In the genomic region with DNA sequence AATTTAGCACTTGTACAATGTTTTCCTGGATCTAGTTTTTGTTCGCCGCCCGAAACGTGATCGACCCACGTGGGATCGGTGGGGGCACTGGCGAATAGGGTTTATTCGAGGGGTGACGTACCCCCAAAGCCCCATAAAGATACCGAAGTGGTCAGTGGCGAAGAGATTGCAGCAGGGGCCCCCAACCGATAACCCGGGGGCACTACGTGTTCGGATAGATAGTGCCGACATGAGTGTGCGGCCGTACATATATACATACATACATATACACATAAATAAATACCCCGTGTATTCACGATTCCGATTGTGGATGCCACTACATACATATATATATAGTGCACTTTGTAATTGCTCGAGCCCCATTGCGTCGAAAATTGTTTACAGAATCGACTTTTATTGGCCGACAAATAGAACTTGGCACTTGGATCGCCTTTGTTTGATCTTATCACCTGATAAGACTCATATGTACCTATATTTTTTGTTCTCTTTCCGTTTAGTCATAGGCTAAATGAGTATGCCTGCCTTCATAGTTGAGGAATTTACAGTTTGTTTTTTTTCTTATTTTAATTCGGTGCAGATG, we compare ENCODE assay signal across 5 fruit fly cellular contexts.
TF ChIP-seq lines count a peak whose summit lies in the region.

No protein-coding gene starts in this region.

- no peak for TF ChIP-seq CTCF in whole organism, embryonic (GFP tag; optimal IDR thresholded peaks at IDR 0.05; lab: Kevin White, UChicago)

TF ChIP-seq in whole organism, adult, 20 proteins besides CTCF, POLR2A, EP300 and RAD21:
- no peak for TF ChIP-seq ovo (GFP tag; optimal IDR thresholded peaks at IDR 0.05; lab: Kevin White, UChicago)
- peak; percentile 50 for TF ChIP-seq cic (GFP tag; optimal IDR thresholded peaks at IDR 0.05; lab: Kevin White, UChicago)
- TF ChIP-seq CG12768 (GFP tag; optimal IDR thresholded peaks at IDR 0.05; lab: Kevin White, UChicago): no peak
- no peak for TF ChIP-seq CG7101 (tag; optimal IDR thresholded peaks at IDR 0.05; lab: Kevin White, UChicago)
- peak; percentile 84 for TF ChIP-seq kay (GFP tag; lab: Kevin White, UChicago; ENCODE audit: borderline replicate concordance)
- TF ChIP-seq Crg-1 (GFP tag; optimal IDR thresholded peaks at IDR 0.05; lab: Kevin White, UChicago): no peak
- TF ChIP-seq CG14711 (tag; optimal IDR thresholded peaks at IDR 0.05; lab: Kevin White, UChicago): no peak
- peak; percentile 53 for TF ChIP-seq Mnt (GFP tag; optimal IDR thresholded peaks at IDR 0.05; lab: Kevin White, UChicago)
- no peak for TF ChIP-seq CG11617 (GFP tag; optimal IDR thresholded peaks at IDR 0.05; lab: Kevin White, UChicago)
- TF ChIP-seq bab1 (GFP tag; optimal IDR thresholded peaks at IDR 0.05; lab: Kevin White, UChicago): no peak

TF ChIP-seq in whole organism, embryonic, 481 proteins besides CTCF, POLR2A, EP300 and RAD21 (continues in another document):
- no peak for TF ChIP-seq CG17186 (GFP tag; optimal IDR thresholded peaks at IDR 0.05; lab: Kevin White, UChicago)
- TF ChIP-seq maf-S (GFP tag; optimal IDR thresholded peaks at IDR 0.05; lab: Kevin White, UChicago): no peak
- no peak for TF ChIP-seq phol (tag; optimal IDR thresholded peaks at IDR 0.05; lab: Kevin White, UChicago)
- TF ChIP-seq GATAe (GFP tag; conservative IDR thresholded peaks at IDR 0.05; lab: Robert Waterston, UW): peak; percentile 51; the same call in 1 of the 2 replicates
- TF ChIP-seq chinmo (GFP tag; IDR thresholded peaks at IDR 0.05; lab: Robert Waterston, UW; ENCODE audit: partially characterized antibody): 0 out of 4 replicates have a peak, but pooled peaks have one; percentile 19
- peak; percentile 0 for TF ChIP-seq CG10209 (GFP tag; optimal IDR thresholded peaks at IDR 0.05; lab: Kevin White, UChicago)
- no peak for TF ChIP-seq H15 (GFP tag; IDR thresholded peaks at IDR 0.05; lab: Robert Waterston, UW)
- TF ChIP-seq pita (GFP tag; optimal IDR thresholded peaks at IDR 0.05; lab: Kevin White, UChicago): no peak
- peak; percentile 69 for TF ChIP-seq Med (GFP tag; lab: Kevin White, UChicago)
- TF ChIP-seq CG6175 (GFP tag; IDR thresholded peaks at IDR 0.05; lab: Robert Waterston, UW): 0 out of 3 replicates have a peak, but pooled peaks have one; percentile 39
- peak; percentile 29 for TF ChIP-seq exex (tag; optimal IDR thresholded peaks at IDR 0.05; lab: Kevin White, UChicago)
- peak; percentile 47; the same call in 1 of the 2 replicates for TF ChIP-seq crol (GFP tag; IDR thresholded peaks at IDR 0.05; lab: Robert Waterston, UW)
- TF ChIP-seq cwo (GFP tag; optimal IDR thresholded peaks at IDR 0.05; lab: Kevin White, UChicago): peak; percentile 70
- no peak for TF ChIP-seq dm (GFP tag; optimal IDR thresholded peaks at IDR 0.05; lab: Kevin White, UChicago)
- peak; percentile 28 for TF ChIP-seq nom (GFP tag; optimal IDR thresholded peaks at IDR 0.05; lab: Kevin White, UChicago)
- TF ChIP-seq CG34422 (GFP tag; IDR thresholded peaks at IDR 0.05; lab: Robert Waterston, UW): no peak
- peak; percentile 47 for TF ChIP-seq cg (GFP tag; optimal IDR thresholded peaks at IDR 0.05; lab: Kevin White, UChicago)
- TF ChIP-seq sug (tag; optimal IDR thresholded peaks at IDR 0.05; lab: Kevin White, UChicago): peak; percentile 89

TF ChIP-seq in whole organism, prepupa, 60 proteins besides CTCF, POLR2A, EP300 and RAD21:
- TF ChIP-seq dac (GFP tag; optimal IDR thresholded peaks at IDR 0.05; lab: Kevin White, UChicago) (no peak), Sox102F (GFP tag; optimal IDR thresholded peaks at IDR 0.05; lab: Kevin White, UChicago) (no peak), fkh (GFP tag; optimal IDR thresholded peaks at IDR 0.05; lab: Kevin White, UChicago) (peak; percentile 62), eg (GFP tag; IDR thresholded peaks at IDR 0.05; lab: Robert Waterston, UW) (no peak), ss (GFP tag; optimal IDR thresholded peaks at IDR 0.05; lab: Kevin White, UChicago) (peak in 1 of 2 experiments; percentile 9), svp (GFP tag; lab: Kevin White, UChicago) (peak; percentile 98), vri (GFP tag; optimal IDR thresholded peaks at IDR 0.05; lab: Kevin White, UChicago) (peak; percentile 42), Eip78C (GFP tag; lab: Kevin White, UChicago) (peak; percentile 50), CG6808 (GFP tag; optimal IDR thresholded peaks at IDR 0.05; lab: Kevin White, UChicago) (peak; percentile 19)

TF ChIP-seq in whole organism, pupa, 21 proteins besides CTCF, POLR2A, EP300 and RAD21:
- TF ChIP-seq EcR (GFP tag; optimal IDR thresholded peaks at IDR 0.05; lab: Kevin White, UChicago): peak; percentile 62
- no peak for TF ChIP-seq CG8159 (tag; optimal IDR thresholded peaks at IDR 0.05; lab: Kevin White, UChicago)
- TF ChIP-seq CG4496 (GFP tag; IDR thresholded peaks at IDR 0.05; lab: Robert Waterston, UW): peak; percentile 20; the same call in 1 of the 3 replicates

TF ChIP-seq in whole organism, wandering third instar larva, 38 proteins besides CTCF, POLR2A, EP300 and RAD21:
- TF ChIP-seq Rel (GFP tag; optimal IDR thresholded peaks at IDR 0.05; lab: Kevin White, UChicago) (no peak), Rel (tag; optimal IDR thresholded peaks at IDR 0.05; lab: Kevin White, UChicago) (peak; percentile 31), fru (GFP tag; optimal IDR thresholded peaks at IDR 0.05; lab: Kevin White, UChicago) (no peak)
